Fruit fly (Drosophila melanogaster) whole organism: ENCODE results near the gene CG33523.
A peak's percentile ranks its signal among the peaks of the same experiment; 100 is the strongest.

Source experiments
- CG8478 ChIP-seq: fragments of >200 bp; optimal IDR thresholded peaks from 2 replicates; lab custom pipeline; 2018; ENCODE audit warnings: inconsistent platforms
- Dll ChIP-seq: fragments of >200 bp; optimal IDR thresholded peaks from 2 replicates; lab custom pipeline; 2017
- EcR ChIP-seq, 2 experiments: fragments of >200 bp; optimal IDR thresholded peaks; 2 replicates each; lab custom pipeline; 2017; ENCODE audit warnings: missing biosample characterization in 2 of 2, missing genetic modification characterization in 2 of 2, missing genetic modification reagents in 2 of 2
- pan ChIP-seq: fragments of >200 bp; optimal IDR thresholded peaks from 2 replicates; lab custom pipeline; 2017
- psq ChIP-seq: fragments of >200 bp; optimal IDR thresholded peaks from 2 replicates; lab custom pipeline; 2017
- usp ChIP-seq: fragments of >200 bp; optimal IDR thresholded peaks from 2 replicates; lab custom pipeline; 2017; ENCODE audit warnings: missing biosample characterization, missing genetic modification characterization, mixed read lengths

dm6 chr3L:5926015-5926988 lies 2.6 kb downstream of the CG33523 start:
- no peak for TF ChIP-seq psq
- TF ChIP-seq pan (lab: Kevin White, UChicago): no peak
- TF ChIP-seq EcR (GFP tag; optimal IDR thresholded peaks at IDR 0.05; lab: Kevin White, UChicago): no peak
- TF ChIP-seq usp (GFP tag; lab: Kevin White, UChicago): no peak
- TF ChIP-seq CG8478 (lab: Kevin White, UChicago): no peak
- peak; percentile 84 for TF ChIP-seq Dll (lab: Kevin White, UChicago)
